Worm (Caenorhabditis elegans): ENCODE data around the gene rpl-15.

The rpl-15 gene

ce11 chrIV:633565-633964 lies 20.8 kb downstream of the rpl-15 start:
- TF ChIP-seq lin-13 (tag; optimal IDR thresholded peaks at IDR 0.05) (no peak), mls-2 (tag; optimal IDR thresholded peaks at IDR 0.05) (no peak)

- TF ChIP-seq drap-1 (GFP tag; optimal IDR thresholded peaks at IDR 0.05) (no peak), bed-3 (GFP tag; optimal IDR thresholded peaks at IDR 0.05) (no peak), nhr-2 (tag; optimal IDR thresholded peaks at IDR 0.05) (no peak), nhr-76 (tag; optimal IDR thresholded peaks at IDR 0.05) (no peak), cnd-1 (tag; optimal IDR thresholded peaks at IDR 0.05) (no peak), ceh-39 (tag; optimal IDR thresholded peaks at IDR 0.05) (no peak), ceh-83 (GFP tag; optimal IDR thresholded peaks at IDR 0.05) (no peak), blmp-1 (tag; optimal IDR thresholded peaks at IDR 0.05) (no peak), ceh-43 (GFP tag; optimal IDR thresholded peaks at IDR 0.05) (no peak), flh-1 (GFP tag; optimal IDR thresholded peaks at IDR 0.05) (no peak), tbx-8 (GFP tag; optimal IDR thresholded peaks at IDR 0.05) (no peak), unc-120 (tag; optimal IDR thresholded peaks at IDR 0.05; ENCODE audit: poor library complexity, severe bottlenecking) (no peak)
Measured at ce11 chrIV:631869-632268, 22.5 kb downstream of the rpl-15 start.

ce11 chrIV:630598-630997 lies 23.8 kb downstream of the rpl-15 start:
- TF ChIP-seq M03D4.4 (tag; optimal IDR thresholded peaks at IDR 0.05) (no peak), lin-32 (GFP tag; optimal IDR thresholded peaks at IDR 0.05) (no peak), mls-2 (tag; optimal IDR thresholded peaks at IDR 0.05) (no peak), nhr-237 (tag; optimal IDR thresholded peaks at IDR 0.05) (no peak), cnd-1 (tag; optimal IDR thresholded peaks at IDR 0.05) (no peak)

DNA sequence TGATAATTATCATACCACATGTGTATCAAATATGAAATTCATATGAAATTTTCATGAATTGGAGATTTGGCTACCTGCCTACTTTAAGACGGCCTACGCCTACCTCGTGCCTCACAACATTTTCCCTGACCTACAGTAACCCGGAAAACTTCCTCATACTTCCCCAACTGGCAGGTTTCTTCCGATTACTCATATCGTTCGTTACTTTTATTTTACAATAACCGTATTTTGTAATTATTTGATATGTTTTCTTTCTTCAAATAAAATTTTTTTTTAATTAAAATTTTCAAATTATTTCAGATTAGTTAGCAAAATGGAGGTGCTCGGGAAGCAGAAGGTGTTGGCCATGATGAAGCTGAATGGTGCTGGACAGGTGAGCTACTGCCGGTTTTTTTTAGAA lies 27.1 kb downstream of the rpl-15 start, which contains the start of gene nhr-76:
nhr-76 (plus strand) TSS at position 301 of the 400 bp plus-strand sequence.
- TF ChIP-seq snpc-4 (tag; optimal IDR thresholded peaks at IDR 0.05) = no peak
- TF ChIP-seq nhr-28 (tag; optimal IDR thresholded peaks at IDR 0.05) = no peak
- no peak for TF ChIP-seq cnd-1 (tag; optimal IDR thresholded peaks at IDR 0.05)
- no peak for TF ChIP-seq ztf-11 (tag; optimal IDR thresholded peaks at IDR 0.05)
- TF ChIP-seq hlh-1 (tag; optimal IDR thresholded peaks at IDR 0.05) = no peak
- TF ChIP-seq sem-2 (GFP tag; optimal IDR thresholded peaks at IDR 0.05) = no peak
- TF ChIP-seq ceh-83 (GFP tag; optimal IDR thresholded peaks at IDR 0.05) = no peak
- no peak for TF ChIP-seq zip-8 (tag; optimal IDR thresholded peaks at IDR 0.05)
- no peak for TF ChIP-seq mab-5 (tag; optimal IDR thresholded peaks at IDR 0.05)
- TF ChIP-seq elt-3 (tag; optimal IDR thresholded peaks at IDR 0.05) = no peak
- TF ChIP-seq mep-1 (tag; optimal IDR thresholded peaks at IDR 0.05) = no peak
- no peak for TF ChIP-seq lsy-2 (tag; optimal IDR thresholded peaks at IDR 0.05)
- no peak for TF ChIP-seq nhr-2 (tag; optimal IDR thresholded peaks at IDR 0.05)
- no peak for TF ChIP-seq nhr-76 (tag; optimal IDR thresholded peaks at IDR 0.05)

ce11 chrIV:625947-626548 lies 28.3 kb downstream of the rpl-15 start:
- TF ChIP-seq zip-8 (tag; optimal IDR thresholded peaks at IDR 0.05) (no peak), ceh-43 (GFP tag; optimal IDR thresholded peaks at IDR 0.05) (no peak), nhr-76 (tag; optimal IDR thresholded peaks at IDR 0.05) (no peak), elt-1 (tag; optimal IDR thresholded peaks at IDR 0.05; ENCODE audit: borderline replicate concordance, insufficient read depth) (no peak), M03D4.4 (tag; optimal IDR thresholded peaks at IDR 0.05) (no peak), ham-2 (GFP tag; optimal IDR thresholded peaks at IDR 0.05) (no peak), blmp-1 (tag; optimal IDR thresholded peaks at IDR 0.05) (no peak), nhr-237 (tag; optimal IDR thresholded peaks at IDR 0.05) (no peak), bed-3 (GFP tag; optimal IDR thresholded peaks at IDR 0.05) (no peak), elt-3 (tag; optimal IDR thresholded peaks at IDR 0.05) (no peak), mab-5 (tag; optimal IDR thresholded peaks at IDR 0.05) (no peak), hlh-1 (tag; optimal IDR thresholded peaks at IDR 0.05) (no peak), mep-1 (tag; optimal IDR thresholded peaks at IDR 0.05) (no peak), unc-62 (GFP tag; optimal IDR thresholded peaks at IDR 0.05) (no peak), ceh-83 (GFP tag; optimal IDR thresholded peaks at IDR 0.05) (no peak)

DNA sequence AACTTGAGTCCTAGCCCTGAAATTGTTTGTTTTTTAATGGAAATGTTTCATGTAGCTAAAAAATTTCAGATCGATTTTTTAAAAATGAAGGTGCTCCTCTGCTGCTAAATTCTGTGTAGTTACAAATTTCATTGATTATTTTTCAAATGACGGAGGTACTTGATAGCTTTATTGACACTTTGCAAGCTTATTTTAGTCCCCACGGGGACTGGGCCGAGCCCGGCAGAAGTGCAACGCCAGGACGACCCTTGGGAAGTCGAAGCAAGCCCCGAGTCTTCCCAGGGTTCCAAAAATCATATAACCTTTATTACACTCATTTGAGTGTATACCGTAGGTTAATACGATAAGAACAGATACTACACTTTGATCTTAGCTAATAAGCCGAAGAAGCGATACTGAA lies 30.5 kb downstream of the rpl-15 start:
- TF ChIP-seq nhr-237 (tag; optimal IDR thresholded peaks at IDR 0.05) = no peak
- TF ChIP-seq bed-3 (GFP tag; optimal IDR thresholded peaks at IDR 0.05) = no peak
- TF ChIP-seq nhr-2 (tag; optimal IDR thresholded peaks at IDR 0.05) = no peak
- no peak for TF ChIP-seq drap-1 (GFP tag; optimal IDR thresholded peaks at IDR 0.05)
- no peak for TF ChIP-seq ces-1 (GFP tag; optimal IDR thresholded peaks at IDR 0.05)

Measured in whole organism, mixed stage, embryonic.